Fruit fly (Drosophila melanogaster) Kc167 (cell line): Measurements from ENCODE around the gene CG43089.

ENCODE experiments used
- Myc ChIP-seq: fragments of >200 bp; optimal IDR thresholded peaks from 2 replicates; lab custom pipeline; 2017; ENCODE audit warnings: missing external identifiers
- h ChIP-seq: fragments of >200 bp; optimal IDR thresholded peaks from 3 replicates; lab custom pipeline; 2018; ENCODE audit warnings: missing external identifiers
- psq ChIP-seq: fragments of >200 bp; optimal IDR thresholded peaks from 2 replicates; lab custom pipeline; 2017; ENCODE audit warnings: missing external identifiers
- ttk ChIP-seq: sonication (Bioruptor generic); optimal IDR thresholded peaks from 2 replicates; lab custom pipeline; 2017; ENCODE audit warnings: missing external identifiers

DNA sequence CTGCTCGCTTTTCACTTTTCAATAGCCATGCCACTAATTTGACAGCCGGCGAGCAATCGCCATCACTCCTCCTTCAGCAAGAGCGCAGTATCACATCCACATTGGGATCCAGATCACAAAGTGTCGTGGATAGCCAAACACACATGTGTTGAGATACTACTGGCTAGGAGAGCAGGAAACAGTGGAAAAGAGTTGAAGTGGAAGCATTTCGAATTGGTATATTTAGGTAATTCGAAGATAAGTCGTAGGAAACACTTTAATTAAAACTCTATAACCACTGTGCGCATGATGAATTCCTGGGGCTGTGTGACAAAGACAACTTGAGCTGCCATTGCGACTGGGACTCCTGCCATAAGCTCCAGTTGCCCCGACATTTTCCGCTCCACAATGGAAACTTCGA lies 23.7 kb upstream of the CG43089 start:
- TF ChIP-seq h (lab: Kevin White, UChicago) = no peak
- TF ChIP-seq Myc = no peak
- no peak for TF ChIP-seq psq (lab: Kevin White, UChicago)
- no peak for TF ChIP-seq ttk (lab: Kevin White, UChicago)
